Worm (Caenorhabditis elegans) whole organism, L3 larva: ENCODE measurements around the gene C39B10.3.

Source experiments
- egl-27 ChIP-seq: sonication (generic microtip); optimal IDR thresholded peaks from 4 replicates; lab custom pipeline; 2017; ENCODE audit warnings: missing biosample characterization, missing genetic modification reagents, missing genetic modification characterization
- elt-2 ChIP-seq: sonication (generic microtip); optimal IDR thresholded peaks from 2 replicates; lab custom pipeline; 2016; ENCODE audit warnings: missing genetic modification reagents, mild to moderate bottlenecking, missing genetic modification characterization, missing compliant biosample characterization
- elt-3 ChIP-seq, 3 experiments: fragments of 150-350 bp in 1 of 3; sonication (generic microtip) in 2 of 3; optimal IDR thresholded peaks; 2 replicates in 2 of 3; 4 replicates in 1 of 3; lab custom pipeline; 2014 to 2017; ENCODE audit warnings: missing biosample characterization in 3 of 3, missing genetic modification characterization in 3 of 3
- fos-1 ChIP-seq: fragments of 150-350 bp; optimal IDR thresholded peaks from 2 replicates; lab custom pipeline; 2014; ENCODE audit warnings: missing biosample characterization, missing genetic modification characterization
- nhr-237 ChIP-seq: fragments of 150-350 bp; optimal IDR thresholded peaks from 2 replicates; lab custom pipeline; 2014; ENCODE audit warnings: missing biosample characterization, missing genetic modification characterization
- nhr-67 ChIP-seq: fragments of 150-350 bp; optimal IDR thresholded peaks from 2 replicates; lab custom pipeline; 2014; ENCODE audit warnings: missing biosample characterization, missing genetic modification characterization
- pha-4 ChIP-seq: fragments of 150-350 bp; optimal IDR thresholded peaks from 2 replicates; lab custom pipeline; 2014; ENCODE audit warnings: missing biosample characterization, missing genetic modification reagents, missing genetic modification characterization
- pqm-1 ChIP-seq: fragments of 150-350 bp; optimal IDR thresholded peaks from 2 replicates; lab custom pipeline; 2017; ENCODE audit warnings: missing biosample characterization, missing genetic modification characterization, inconsistent platforms
- skn-1 ChIP-seq: fragments of 150-350 bp; optimal IDR thresholded peaks from 2 replicates; lab custom pipeline; 2014; ENCODE audit warnings: missing biosample characterization, missing genetic modification characterization
- snpc-4 ChIP-seq: fragments of 150-350 bp; optimal IDR thresholded peaks from 2 replicates; lab custom pipeline; 2014; ENCODE audit warnings: missing biosample characterization, missing genetic modification characterization
- unc-39 ChIP-seq: sonication (generic microtip); optimal IDR thresholded peaks from 4 replicates; lab custom pipeline; 2017; ENCODE audit warnings: missing biosample characterization, missing genetic modification characterization

ce11 chrX:10424744-10425143 lies 19.2 kb upstream of the C39B10.3 start:
- TF ChIP-seq elt-2 (tag; lab: Kevin White, UChicago) (no peak), fos-1 (tag; lab: Kevin White, UChicago) (no peak), snpc-4 (tag; lab: Kevin White, UChicago) (no peak), pha-4 (tag; lab: Kevin White, UChicago) (no peak), nhr-67 (tag; lab: Kevin White, UChicago) (no peak), nhr-237 (no peak), pqm-1 (tag; lab: Kevin White, UChicago) (no peak), elt-3 (tag; optimal IDR thresholded peaks at IDR 0.05; lab: Kevin White, UChicago) (no peak), skn-1 (tag; lab: Kevin White, UChicago) (no peak), unc-39 (tag; lab: Kevin White, UChicago) (no peak), egl-27 (tag; lab: Kevin White, UChicago) (no peak)
